Fruit fly (Drosophila melanogaster): ENCODE results near the gene LManIII.

LManIII gene

dm6 chr2L:8735572-8735996 lies 32.9 kb downstream of the LManIII start (continued):
- TF ChIP-seq CG8290 (GFP tag; optimal IDR thresholded peaks at IDR 0.05) (no peak), CG8290 (tag; optimal IDR thresholded peaks at IDR 0.05) (peak in 1 of 2 experiments; percentile 77), CG7786 (GFP tag; optimal IDR thresholded peaks at IDR 0.05) (no peak), CG16815 (GFP tag; optimal IDR thresholded peaks at IDR 0.05) (no peak), CG11247 (GFP tag; IDR thresholded peaks at IDR 0.05) (no peak), chinmo (GFP tag; IDR thresholded peaks at IDR 0.05; ENCODE audit: partially characterized antibody) (peak; percentile 99), Ssrp (tag; optimal IDR thresholded peaks at IDR 0.05) (no peak), row (GFP tag; IDR thresholded peaks at IDR 0.05) (peak; percentile 38; the same call in 1 of the 3 replicates), PHDP (tag; optimal IDR thresholded peaks at IDR 0.05) (peak; percentile 41), tx (GFP tag; optimal IDR thresholded peaks at IDR 0.05) (no peak), E2f2 (GFP tag; IDR thresholded peaks at IDR 0.05) (peak; percentile 32; the same call in 1 of the 2 replicates), knrl (GFP tag; IDR thresholded peaks at IDR 0.05; ENCODE audit: partially characterized antibody) (no peak), en (GFP tag; optimal IDR thresholded peaks at IDR 0.05) (no peak), CG11695 (GFP tag; IDR thresholded peaks at IDR 0.05) (peak; percentile 47; the same call in 2 of the 3 replicates), CG14965 (GFP tag; optimal IDR thresholded peaks at IDR 0.05; ENCODE audit: borderline replicate concordance) (no peak), CG15011 (GFP tag; optimal IDR thresholded peaks at IDR 0.05) (peak; percentile 10), gcm (GFP tag; optimal IDR thresholded peaks at IDR 0.05) (no peak), CG14441 (GFP tag; IDR thresholded peaks at IDR 0.05) (no peak), Atf-2 (GFP tag; optimal IDR thresholded peaks at IDR 0.05) (no peak), bcd (GFP tag; optimal IDR thresholded peaks at IDR 0.05) (no peak), Mad (GFP tag; optimal IDR thresholded peaks at IDR 0.05) (peak; percentile 24), croc (GFP tag; conservative IDR thresholded peaks at IDR 0.05) (no peak), dm (GFP tag; optimal IDR thresholded peaks at IDR 0.05) (peak; percentile 21), klu (GFP tag; IDR thresholded peaks at IDR 0.05) (no peak), ERR (GFP tag; optimal IDR thresholded peaks at IDR 0.05) (peak; percentile 59), gem (tag; optimal IDR thresholded peaks at IDR 0.05) (no peak), CkIIα-i1 (GFP tag; IDR thresholded peaks at IDR 0.05) (no peak), CG12219 (GFP tag; optimal IDR thresholded peaks at IDR 0.05) (no peak), wek (GFP tag; optimal IDR thresholded peaks at IDR 0.05) (no peak), usp (GFP tag; optimal IDR thresholded peaks at IDR 0.05) (no peak), CG18619 (GFP tag; optimal IDR thresholded peaks at IDR 0.05) (peak; percentile 28), CG17802 (tag; optimal IDR thresholded peaks at IDR 0.05) (no peak), Rfx (GFP tag; IDR thresholded peaks at IDR 0.05) (peak; percentile 68; the same call in 1 of the 2 replicates), aop (GFP tag; IDR thresholded peaks at IDR 0.05) (peak; percentile 19; the same call in 1 of the 2 replicates), HLH54F (GFP tag; optimal IDR thresholded peaks at IDR 0.05) (no peak), CG14050 (GFP tag; IDR thresholded peaks at IDR 0.05) (no peak), bowl (GFP tag; IDR thresholded peaks at IDR 0.05) (peak; percentile 62; the same call in 1 of the 2 replicates), Oaz (GFP tag; IDR thresholded peaks at IDR 0.05) (peak; percentile 25; the same call in 1 of the 2 replicates), gt (GFP tag; IDR thresholded peaks at IDR 0.05) (no peak), CG12236 (GFP tag; optimal IDR thresholded peaks at IDR 0.05) (peak; percentile 8), GATAe (GFP tag; conservative IDR thresholded peaks at IDR 0.05) (no peak), CG10959 (GFP tag; IDR thresholded peaks at IDR 0.05) (no peak), CG3838 (GFP tag; optimal IDR thresholded peaks at IDR 0.05) (no peak), insv (GFP tag; optimal IDR thresholded peaks at IDR 0.05) (no peak), B-H2 (GFP tag; optimal IDR thresholded peaks at IDR 0.05) (peak; percentile 46), BtbVII (GFP tag; optimal IDR thresholded peaks at IDR 0.05) (peak; percentile 75), CG12942 (GFP tag; optimal IDR thresholded peaks at IDR 0.05) (no peak), Gsc (GFP tag; IDR thresholded peaks at IDR 0.05) (no peak), CG4820 (GFP tag; optimal IDR thresholded peaks at IDR 0.05) (no peak), CG17385 (GFP tag; optimal IDR thresholded peaks at IDR 0.05) (peak; percentile 52), Myb (GFP tag; optimal IDR thresholded peaks at IDR 0.05) (no peak), pita (GFP tag; optimal IDR thresholded peaks at IDR 0.05) (no peak)

Data from whole organism, embryonic.